Fruit fly (Drosophila melanogaster) whole organism, embryonic: ENCODE results near the gene Gr93d.
A peak's percentile ranks its signal among the peaks of the same experiment; 100 is the strongest.

Experiments
- Blimp-1 ChIP-seq: fragments of 200-800 bp; sonication (Bioruptor generic); optimal IDR thresholded peaks from 3 replicates; lab custom pipeline; 2018; ENCODE audit warnings: missing biosample characterization, missing genetic modification characterization, mild to moderate bottlenecking, moderate library complexity, missing genetic modification reagents
- CG10209 ChIP-seq: fragments of 200-800 bp; sonication (Bioruptor generic); optimal IDR thresholded peaks from 3 replicates; lab custom pipeline; 2017; ENCODE audit warnings: missing biosample characterization, mild to moderate bottlenecking, missing genetic modification characterization, missing genetic modification reagents
- CG11456 ChIP-seq: fragments of 200-800 bp; sonication (Bioruptor generic); IDR thresholded peaks from 3 replicates; pipeline ENCODE4 v1.3.6; 2022; ENCODE audit warnings: missing biosample characterization, missing genetic modification characterization
- CG12942 ChIP-seq: fragments of 200-800 bp; sonication (Bioruptor generic); optimal IDR thresholded peaks from 3 replicates; lab custom pipeline; 2016; ENCODE audit warnings: missing biosample characterization, missing genetic modification characterization
- CG13775 ChIP-seq: fragments of 200-800 bp; sonication (Bioruptor generic); optimal IDR thresholded peaks from 3 replicates; lab custom pipeline; 2017; ENCODE audit warnings: missing biosample characterization, mild to moderate bottlenecking, missing genetic modification characterization
- CG1647 ChIP-seq: fragments of 200-800 bp; sonication (Bioruptor generic); optimal IDR thresholded peaks from 3 replicates; lab custom pipeline; 2016; ENCODE audit warnings: missing biosample characterization, missing genetic modification characterization
- CG17361 ChIP-seq: fragments of 200-800 bp; sonication (Bioruptor generic); IDR thresholded peaks from 3 replicates; pipeline ENCODE4 v1.3.6; 2022; ENCODE audit warnings: missing biosample characterization, missing genetic modification characterization
- CG17829 ChIP-seq: fragments of 200-800 bp; optimal IDR thresholded peaks from 2 replicates; lab custom pipeline; 2019; ENCODE audit warnings: missing biosample characterization, mild to moderate bottlenecking, missing genetic modification characterization, moderate library complexity
- CG17912 ChIP-seq: fragments of 200-800 bp; sonication (Bioruptor generic); optimal IDR thresholded peaks from 2 replicates; lab custom pipeline; 2018; ENCODE audit warnings: missing biosample characterization, mild to moderate bottlenecking, missing genetic modification characterization
- CG2129 ChIP-seq: fragments of 200-800 bp; sonication (Bioruptor generic); IDR thresholded peaks from 2 replicates; pipeline ENCODE4 v1.3.6; 2022; ENCODE audit warnings: missing biosample characterization, missing genetic modification characterization; ENCODE audit not compliant: partially characterized antibody
- CG31224 ChIP-seq: fragments of 200-800 bp; sonication (Bioruptor generic); IDR thresholded peaks from 2 replicates; pipeline ENCODE4 v1.3.6; 2022; ENCODE audit warnings: missing biosample characterization, missing genetic modification characterization
- CG32767 ChIP-seq: fragments of 200-800 bp; sonication (Bioruptor generic); IDR thresholded peaks from 2 replicates; pipeline ENCODE4 v1.3.6; 2022; ENCODE audit warnings: missing biosample characterization, missing genetic modification characterization
- CG34224 ChIP-seq: fragments of 200-800 bp; sonication (Bioruptor generic); IDR thresholded peaks from 3 replicates; pipeline ENCODE4 v1.3.6; 2022; ENCODE audit warnings: missing biosample characterization, missing genetic modification characterization; ENCODE audit not compliant: partially characterized antibody
- CG8089 ChIP-seq: fragments of 200-800 bp; sonication (Bioruptor generic); optimal IDR thresholded peaks from 3 replicates; lab custom pipeline; 2016; ENCODE audit warnings: missing biosample characterization, missing genetic modification characterization
- CG8388 ChIP-seq: fragments of 200-800 bp; sonication (Bioruptor generic); optimal IDR thresholded peaks from 2 replicates; lab custom pipeline; 2019; ENCODE audit warnings: missing biosample characterization, mild to moderate bottlenecking, missing genetic modification characterization, moderate library complexity
- CG8944 ChIP-seq: fragments of 200-800 bp; sonication (Bioruptor generic); optimal IDR thresholded peaks from 3 replicates; lab custom pipeline; 2016; ENCODE audit warnings: missing biosample characterization, missing genetic modification characterization
- CG9609 ChIP-seq: fragments of 200-800 bp; sonication (Bioruptor generic); optimal IDR thresholded peaks from 3 replicates; lab custom pipeline; 2016; ENCODE audit warnings: missing biosample characterization, missing genetic modification characterization
- CoRest ChIP-seq: fragments of 200-800 bp; sonication (Bioruptor generic); optimal IDR thresholded peaks from 3 replicates; lab custom pipeline; 2018; ENCODE audit warnings: missing biosample characterization, mild to moderate bottlenecking, missing genetic modification characterization, moderate library complexity
- Deaf1 ChIP-seq: fragments of 200-800 bp; optimal IDR thresholded peaks from 3 replicates; lab custom pipeline; 2019; ENCODE audit warnings: missing biosample characterization, mild to moderate bottlenecking, missing genetic modification characterization, moderate library complexity
- Ets65A ChIP-seq: fragments of 200-800 bp; sonication (Bioruptor generic); peaks from one replicate; lab custom pipeline; 2016; ENCODE audit warnings: missing biosample characterization, missing genetic modification characterization
- HLH4C ChIP-seq: fragments of 200-800 bp; sonication (Bioruptor generic); IDR thresholded peaks from 3 replicates; pipeline ENCODE4 v1.3.6; 2022; ENCODE audit warnings: missing biosample characterization, missing genetic modification characterization; ENCODE audit not compliant: partially characterized antibody
- Hey ChIP-seq: fragments of 200-800 bp; sonication (Bioruptor generic); optimal IDR thresholded peaks from 3 replicates; lab custom pipeline; 2018; ENCODE audit warnings: missing biosample characterization, mild to moderate bottlenecking, missing genetic modification characterization
- MBD-R2 ChIP-seq: fragments of 200-800 bp; sonication (Bioruptor generic); IDR thresholded peaks from 2 replicates; pipeline ENCODE4 v1.3.6; 2022; ENCODE audit warnings: missing biosample characterization, missing genetic modification characterization
- Mrtf ChIP-seq: fragments of 200-800 bp; sonication (Bioruptor generic); IDR thresholded peaks from 3 replicates; pipeline ENCODE4 v1.3.6; 2022; ENCODE audit warnings: missing biosample characterization, missing genetic modification characterization
- NfI ChIP-seq: fragments of 200-800 bp; sonication (Bioruptor generic); optimal IDR thresholded peaks from 3 replicates; lab custom pipeline; 2018; ENCODE audit warnings: missing biosample characterization, mild to moderate bottlenecking, missing genetic modification characterization, moderate library complexity
- Sox100B ChIP-seq: fragments of 200-800 bp; sonication (Bioruptor generic); optimal IDR thresholded peaks from 3 replicates; lab custom pipeline; 2018; ENCODE audit warnings: missing biosample characterization, mild to moderate bottlenecking, missing genetic modification characterization
- abd-A ChIP-seq: fragments of 200-800 bp; sonication (Bioruptor generic); optimal IDR thresholded peaks from 3 replicates; lab custom pipeline; 2019; ENCODE audit warnings: missing biosample characterization, mild to moderate bottlenecking, missing genetic modification characterization, moderate library complexity
- ac ChIP-seq: fragments of 200-800 bp; sonication (Bioruptor generic); optimal IDR thresholded peaks from 3 replicates; lab custom pipeline; 2017; ENCODE audit warnings: missing biosample characterization, mild to moderate bottlenecking, missing genetic modification characterization
- amos ChIP-seq: fragments of 200-800 bp; sonication (Bioruptor generic); IDR thresholded peaks from 2 replicates; pipeline ENCODE4 v1.3.6; 2022; ENCODE audit warnings: missing biosample characterization, missing genetic modification characterization; ENCODE audit not compliant: partially characterized antibody
- az2 ChIP-seq: fragments of 200-800 bp; sonication (Bioruptor generic); optimal IDR thresholded peaks from 3 replicates; lab custom pipeline; 2016; ENCODE audit warnings: missing biosample characterization, missing genetic modification characterization
- bcd ChIP-seq: fragments of 200-800 bp; sonication (Bioruptor generic); optimal IDR thresholded peaks from 2 replicates; lab custom pipeline; 2017; ENCODE audit warnings: missing biosample characterization, mild to moderate bottlenecking, missing genetic modification characterization
- cas ChIP-seq: fragments of 200-800 bp; sonication (Bioruptor generic); IDR thresholded peaks from 2 replicates; pipeline ENCODE4 v1.3.6; 2022; ENCODE audit warnings: missing biosample characterization, missing genetic modification characterization
- danr ChIP-seq: fragments of 200-800 bp; sonication (Bioruptor generic); IDR thresholded peaks from 2 replicates; pipeline ENCODE4 v1.3.6; 2022; ENCODE audit warnings: missing biosample characterization, missing genetic modification characterization
- eyg ChIP-seq: fragments of 200-800 bp; sonication (Bioruptor generic); optimal IDR thresholded peaks from 3 replicates; lab custom pipeline; 2016; ENCODE audit warnings: missing biosample characterization, missing genetic modification characterization
- ftz-f1 ChIP-seq: fragments of 200-800 bp; sonication (Bioruptor generic); optimal IDR thresholded peaks from 2 replicates; lab custom pipeline; 2016; ENCODE audit warnings: missing biosample characterization, missing genetic modification characterization
- gce ChIP-seq: fragments of 200-800 bp; sonication (Bioruptor generic); IDR thresholded peaks from 3 replicates; pipeline ENCODE4 v1.3.6; 2022; ENCODE audit warnings: missing biosample characterization, missing genetic modification characterization
- hb ChIP-seq: fragments of 200-800 bp; sonication (Bioruptor generic); IDR thresholded peaks from 3 replicates; pipeline ENCODE4 v1.3.6; 2022; ENCODE audit warnings: missing biosample characterization, missing genetic modification characterization; ENCODE audit not compliant: partially characterized antibody
- insv ChIP-seq, 2 experiments: fragments of 200-800 bp; sonication (Bioruptor generic); optimal IDR thresholded peaks; 3 replicates each; lab custom pipeline; 2016 to 2018; ENCODE audit warnings: missing biosample characterization in 2 of 2, missing genetic modification characterization in 2 of 2
- jumu ChIP-seq: fragments of 200-800 bp; sonication (Bioruptor generic); optimal IDR thresholded peaks from 3 replicates; lab custom pipeline; 2016; ENCODE audit warnings: missing biosample characterization, missing genetic modification characterization
- lbe ChIP-seq: fragments of 200-800 bp; sonication (Bioruptor generic); optimal IDR thresholded peaks from 2 replicates; lab custom pipeline; 2016; ENCODE audit warnings: missing biosample characterization, mild to moderate bottlenecking, missing genetic modification characterization
- maf-S ChIP-seq: fragments of 200-800 bp; sonication (Bioruptor generic); optimal IDR thresholded peaks from 2 replicates; lab custom pipeline; 2016; ENCODE audit warnings: missing biosample characterization, missing genetic modification characterization
- onecut ChIP-seq: fragments of 200-800 bp; sonication (Bioruptor generic); IDR thresholded peaks from 2 replicates; pipeline ENCODE4 v1.3.6; 2022; ENCODE audit warnings: missing biosample characterization, missing genetic modification characterization
- psq ChIP-seq: fragments of 200-800 bp; sonication (Bioruptor generic); optimal IDR thresholded peaks from 2 replicates; lab custom pipeline; 2017; ENCODE audit warnings: missing biosample characterization, missing genetic modification characterization
- slbo ChIP-seq: fragments of 200-800 bp; sonication (Bioruptor generic); IDR thresholded peaks from 2 replicates; pipeline ENCODE4 v1.3.6; 2022; ENCODE audit warnings: missing biosample characterization, missing genetic modification characterization
- ttk ChIP-seq: fragments of 200-800 bp; sonication (Bioruptor generic); IDR thresholded peaks from 2 replicates; pipeline ENCODE4 v2.1.2; 2022; ENCODE audit warnings: missing biosample characterization, missing genetic modification characterization
- z ChIP-seq: fragments of 200-800 bp; sonication (Bioruptor generic); IDR thresholded peaks from 3 replicates; pipeline ENCODE4 v1.3.6; 2022; ENCODE audit warnings: missing biosample characterization, missing genetic modification characterization
- zen2 ChIP-seq: fragments of 200-800 bp; sonication (Bioruptor generic); IDR thresholded peaks from 3 replicates; pipeline ENCODE4 v1.3.6; 2022; ENCODE audit warnings: missing biosample characterization, missing genetic modification characterization; ENCODE audit not compliant: partially characterized antibody
- zf30C ChIP-seq: fragments of 200-800 bp; sonication (Bioruptor generic); optimal IDR thresholded peaks from 3 replicates; lab custom pipeline; 2018; ENCODE audit warnings: missing biosample characterization, mild to moderate bottlenecking, missing genetic modification characterization

Gr93d gene

DNA sequence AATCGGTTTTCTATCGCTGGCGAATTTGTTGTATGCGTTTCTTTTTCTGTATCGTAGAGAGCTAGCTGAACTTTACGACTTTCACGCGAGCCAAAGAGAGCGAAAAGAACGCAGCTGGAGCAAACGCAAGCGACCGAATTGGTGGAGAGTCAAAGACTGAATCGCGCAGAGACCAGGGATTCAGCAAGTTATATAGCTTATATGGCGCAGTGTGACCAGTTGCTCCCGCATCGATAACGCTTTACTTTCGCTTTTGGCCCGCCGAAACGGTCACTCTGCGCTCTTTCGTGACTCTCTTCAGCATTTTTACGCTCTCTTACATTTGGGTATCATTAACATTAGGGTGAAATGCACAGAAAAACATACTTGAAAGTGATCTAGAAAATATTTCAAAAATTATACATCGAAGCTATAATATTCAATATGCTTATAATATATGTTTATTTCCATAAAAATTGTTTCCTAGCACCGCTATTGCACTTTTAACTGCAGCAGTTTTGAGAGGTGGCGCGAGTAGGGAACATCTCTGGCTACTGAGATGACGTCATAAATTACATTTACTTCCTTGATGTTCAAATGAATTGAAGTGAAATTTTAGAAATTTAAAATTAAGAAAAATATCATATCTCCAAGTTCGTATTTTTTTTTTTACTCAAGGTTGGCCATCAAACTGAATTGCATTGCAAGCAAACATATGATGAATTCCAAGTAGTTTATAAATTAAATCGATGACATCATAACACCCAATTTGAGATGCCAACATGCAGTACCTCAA lies 9.8 kb upstream of the Gr93d start, which contains the start of gene glec (continued):
- TF ChIP-seq amos (GFP tag; lab: Robert Waterston, UW) (peak; percentile 49; the same call in 1 of the 2 replicates), bcd (GFP tag; lab: Kevin White, UChicago) (no peak), lbe (peak; percentile 19), CG9609 (GFP tag; lab: Kevin White, UChicago) (no peak), CG8944 (GFP tag; lab: Kevin White, UChicago) (peak; percentile 10), Ets65A (GFP tag; lab: Kevin White, UChicago) (peak; percentile 76), CG12942 (GFP tag; lab: Kevin White, UChicago) (peak; percentile 16), HLH4C (GFP tag; lab: Robert Waterston, UW) (peak; percentile 51), ac (no peak), CG34224 (GFP tag; lab: Robert Waterston, UW) (peak; percentile 47; the same call in 1 of the 3 replicates), CG32767 (no peak), zf30C (GFP tag; lab: Kevin White, UChicago) (peak; percentile 55), CG10209 (GFP tag; lab: Kevin White, UChicago) (no peak), hb (GFP tag; lab: Robert Waterston, UW) (no peak), slbo (GFP tag; lab: Robert Waterston, UW) (peak; percentile 46; the same call in 1 of the 2 replicates), onecut (GFP tag; lab: Robert Waterston, UW) (peak; percentile 62), danr (GFP tag; lab: Robert Waterston, UW) (no peak), CG17361 (GFP tag; lab: Robert Waterston, UW) (peak; percentile 70; the same call in 2 of the 3 replicates), CG1647 (GFP tag; lab: Kevin White, UChicago) (peak; percentile 40), CG11456 (GFP tag; lab: Robert Waterston, UW) (0 out of 3 replicates have a peak, but pooled peaks have one; percentile 37), gce (peak; percentile 68; the same call in 2 of the 3 replicates), ftz-f1 (GFP tag; lab: Kevin White, UChicago) (peak; percentile 76), Mrtf (GFP tag; lab: Robert Waterston, UW) (no peak), CG8388 (GFP tag; lab: Kevin White, UChicago) (peak; percentile 16), ttk (GFP tag; lab: Robert Waterston, UW) (peak; percentile 46; the same call in 1 of the 2 replicates), zen2 (GFP tag; lab: Robert Waterston, UW) (peak; percentile 42; the same call in 1 of the 3 replicates), Hey (tag; lab: Kevin White, UChicago) (no peak), CG31224 (GFP tag; lab: Robert Waterston, UW) (0 out of 2 replicates have a peak, but pooled peaks have one; percentile 5), CG13775 (GFP tag; lab: Kevin White, UChicago) (peak; percentile 53), NfI (GFP tag; lab: Kevin White, UChicago) (peak; percentile 28), CG2129 (GFP tag; lab: Robert Waterston, UW) (no peak), az2 (peak; percentile 13), CoRest (tag; lab: Kevin White, UChicago) (peak; percentile 53), maf-S (peak; percentile 51), cas (no peak; the same call in 1 of the 2 replicates), z (no peak), abd-A (peak; percentile 72), psq (GFP tag; lab: Kevin White, UChicago) (peak; percentile 56), CG17912 (GFP tag; lab: Kevin White, UChicago) (peak; percentile 45), MBD-R2 (GFP tag; lab: Robert Waterston, UW) (0 out of 2 replicates have a peak, but pooled peaks have one; percentile 18), insv (GFP tag; optimal IDR thresholded peaks at IDR 0.05; lab: Kevin White, UChicago) (peak in 1 of 2 experiments; percentile 41), eyg (GFP tag; lab: Kevin White, UChicago) (no peak), Blimp-1 (GFP tag; lab: Kevin White, UChicago) (peak; percentile 99), CG17829 (peak; percentile 29), CG8089 (GFP tag; lab: Kevin White, UChicago) (peak; percentile 11), Sox100B (GFP tag; lab: Kevin White, UChicago) (peak; percentile 2), Deaf1 (tag; lab: Kevin White, UChicago) (peak; percentile 34), jumu (GFP tag; lab: Kevin White, UChicago) (no peak)
